Fruit fly (Drosophila melanogaster) whole organism, wandering third instar larva: Measurements from ENCODE around the gene CG33093.

Experiments
- Abd-B ChIP-seq: fragments of >200 bp; optimal IDR thresholded peaks from 2 replicates; lab custom pipeline; 2017; ENCODE audit warnings: missing biosample characterization, missing genetic modification characterization
- CG32264 ChIP-seq: fragments of 200-800 bp; sonication (Bioruptor generic); optimal IDR thresholded peaks from 2 replicates; lab custom pipeline; 2016; ENCODE audit warnings: missing biosample characterization, missing genetic modification characterization
- CG9705 ChIP-seq: fragments of 200-800 bp; sonication (Bioruptor generic); optimal IDR thresholded peaks from 2 replicates; lab custom pipeline; 2018; ENCODE audit warnings: missing biosample characterization, mild to moderate bottlenecking, missing genetic modification characterization
- CrebA ChIP-seq: fragments of 200-800 bp; sonication (Bioruptor generic); optimal IDR thresholded peaks from 2 replicates; lab custom pipeline; 2016; ENCODE audit warnings: missing biosample characterization, mild to moderate bottlenecking, missing genetic modification characterization, borderline replicate concordance
- Dfd ChIP-seq: fragments of >200 bp; optimal IDR thresholded peaks from 2 replicates; lab custom pipeline; 2017; ENCODE audit warnings: missing biosample characterization, missing genetic modification characterization
- Dif ChIP-seq: fragments of 200-275, 200-300 bp; sonication (Bioruptor generic); optimal IDR thresholded peaks from 2 replicates; lab custom pipeline; 2018; ENCODE audit warnings: missing biosample characterization, missing genetic modification characterization; ENCODE audit not compliant: partially characterized antibody
- GATAd ChIP-seq: sonication (Bioruptor generic); optimal IDR thresholded peaks from 2 replicates; lab custom pipeline; 2016; ENCODE audit warnings: missing biosample characterization, missing genetic modification characterization
- HLH106 ChIP-seq: fragments of 200-800 bp; optimal IDR thresholded peaks from 3 replicates; lab custom pipeline; 2019; ENCODE audit warnings: missing biosample characterization, mild to moderate bottlenecking, missing genetic modification characterization, moderate library complexity
- Hnf4 ChIP-seq: fragments of 200-800 bp; sonication (Bioruptor generic); optimal IDR thresholded peaks from 2 replicates; lab custom pipeline; 2016; ENCODE audit warnings: missing biosample characterization, mild to moderate bottlenecking, missing genetic modification characterization
- Hr78 ChIP-seq: fragments of >200 bp; optimal IDR thresholded peaks from 2 replicates; lab custom pipeline; 2017; ENCODE audit warnings: missing biosample characterization, missing genetic modification characterization
- Hr83 ChIP-seq: fragments of 200-300 bp; sonication (Bioruptor generic); optimal IDR thresholded peaks from 2 replicates; lab custom pipeline; 2016; ENCODE audit warnings: missing biosample characterization, mild to moderate bottlenecking, missing genetic modification characterization, moderate library complexity; ENCODE audit not compliant: poor library complexity, severe bottlenecking
- Jra ChIP-seq: sonication (Bioruptor generic); optimal IDR thresholded peaks from 2 replicates; lab custom pipeline; 2016; ENCODE audit warnings: missing biosample characterization, missing genetic modification characterization
- Mio ChIP-seq: sonication (Bioruptor generic); optimal IDR thresholded peaks from 2 replicates; lab custom pipeline; 2016; ENCODE audit warnings: missing biosample characterization, missing genetic modification characterization
- Myc ChIP-seq: fragments of >200 bp; optimal IDR thresholded peaks from 2 replicates; lab custom pipeline; 2017
- N ChIP-seq: fragments of >200 bp; optimal IDR thresholded peaks from 2 replicates; lab custom pipeline; 2018; ENCODE audit warnings: missing biosample characterization, missing external identifiers, missing genetic modification characterization
- OdsH ChIP-seq: fragments of 200-800 bp; sonication (Bioruptor generic); optimal IDR thresholded peaks from 2 replicates; lab custom pipeline; 2016; ENCODE audit warnings: missing biosample characterization, mild to moderate bottlenecking, missing genetic modification characterization
- Rel ChIP-seq, 2 experiments: fragments of 200-800 bp; sonication (Bioruptor generic) in 1 of 2; optimal IDR thresholded peaks; 2 replicates in 1 of 2; 3 replicates in 1 of 2; lab custom pipeline; 2016 to 2019; ENCODE audit warnings: mild to moderate bottlenecking in 2 of 2, missing biosample characterization in 2 of 2, missing genetic modification characterization in 2 of 2, moderate library complexity in 1 of 2
- Sp1 ChIP-seq: fragments of 200-800 bp; sonication (Bioruptor generic); optimal IDR thresholded peaks from 3 replicates; lab custom pipeline; 2019; ENCODE audit warnings: missing biosample characterization, mild to moderate bottlenecking, missing genetic modification characterization, moderate library complexity
- Vsx2 ChIP-seq: fragments of 200-300, 225-300 bp; sonication (Bioruptor generic); optimal IDR thresholded peaks from 2 replicates; lab custom pipeline; 2018; ENCODE audit warnings: missing biosample characterization, missing genetic modification characterization; ENCODE audit not compliant: partially characterized antibody
- br ChIP-seq: fragments of 200-800 bp; sonication (Bioruptor generic); optimal IDR thresholded peaks from 2 replicates; lab custom pipeline; 2016; ENCODE audit warnings: missing biosample characterization, missing genetic modification characterization
- brk ChIP-seq: fragments of 200-800 bp; sonication (Bioruptor generic); optimal IDR thresholded peaks from 2 replicates; lab custom pipeline; 2016; ENCODE audit warnings: missing biosample characterization, mild to moderate bottlenecking, missing genetic modification characterization
- dl ChIP-seq, 2 experiments: fragments of 175-275, 200-275 bp in 1 of 2; fragments of 200-275 bp in 1 of 2; sonication (Bioruptor generic); optimal IDR thresholded peaks; lab custom pipeline; 2018; ENCODE audit warnings: mild to moderate bottlenecking in 2 of 2, missing biosample characterization in 2 of 2, missing genetic modification characterization in 2 of 2, moderate library complexity in 2 of 2; ENCODE audit not compliant: partially characterized antibody in 2 of 2, insufficient read depth in 1 of 2
- dmrt93B ChIP-seq: fragments of 200-800 bp; sonication (Bioruptor generic); optimal IDR thresholded peaks from 2 replicates; lab custom pipeline; 2018; ENCODE audit warnings: missing biosample characterization, mild to moderate bottlenecking, missing genetic modification characterization
- dsf ChIP-seq: sonication (Bioruptor generic); optimal IDR thresholded peaks from 2 replicates; lab custom pipeline; 2016; ENCODE audit warnings: missing biosample characterization, missing genetic modification characterization, borderline replicate concordance
- ey ChIP-seq: fragments of 200-800 bp; sonication (Bioruptor generic); optimal IDR thresholded peaks from 2 replicates; lab custom pipeline; 2016; ENCODE audit warnings: missing biosample characterization, missing genetic modification characterization
- foxo ChIP-seq, 2 experiments: fragments of 200-800 bp; sonication (Bioruptor generic); optimal IDR thresholded peaks; 2 replicates in 1 of 2; 3 replicates in 1 of 2; lab custom pipeline; 2016 to 2017; ENCODE audit warnings: missing biosample characterization in 2 of 2, missing genetic modification characterization in 2 of 2
- fru ChIP-seq: fragments of 200-800 bp; sonication (Bioruptor generic); optimal IDR thresholded peaks from 3 replicates; lab custom pipeline; 2016; ENCODE audit warnings: missing biosample characterization, mild to moderate bottlenecking, missing genetic modification characterization
- h ChIP-seq: fragments of 200-800 bp; sonication (Bioruptor generic); optimal IDR thresholded peaks from 3 replicates; lab custom pipeline; 2016; ENCODE audit warnings: missing biosample characterization, mild to moderate bottlenecking, missing genetic modification characterization
- jim ChIP-seq: fragments of 175-275, 200-325 bp; sonication (Bioruptor generic); optimal IDR thresholded peaks from 2 replicates; lab custom pipeline; 2016; ENCODE audit warnings: missing biosample characterization, mild to moderate bottlenecking, missing genetic modification characterization
- lola ChIP-seq: fragments of >200 bp; optimal IDR thresholded peaks from 2 replicates; lab custom pipeline; 2017; ENCODE audit warnings: missing biosample characterization, missing genetic modification characterization
- pan ChIP-seq: fragments of >200 bp; optimal IDR thresholded peaks from 2 replicates; lab custom pipeline; 2017
- psq ChIP-seq: fragments of 200-800 bp; sonication (Bioruptor generic); optimal IDR thresholded peaks from 3 replicates; lab custom pipeline; 2017; ENCODE audit warnings: missing biosample characterization, mild to moderate bottlenecking, missing genetic modification characterization, moderate library complexity
- rgr ChIP-seq: fragments of 200-800 bp; sonication (Bioruptor generic); optimal IDR thresholded peaks from 3 replicates; lab custom pipeline; 2016; ENCODE audit warnings: missing biosample characterization, mild to moderate bottlenecking, missing genetic modification characterization
- sage ChIP-seq: fragments of 200-800 bp; sonication (Bioruptor generic); optimal IDR thresholded peaks from 2 replicates; lab custom pipeline; 2016; ENCODE audit warnings: missing biosample characterization, mild to moderate bottlenecking, missing genetic modification characterization
- sv ChIP-seq: fragments of 200-800 bp; sonication (Bioruptor generic); optimal IDR thresholded peaks from 3 replicates; lab custom pipeline; 2016; ENCODE audit warnings: missing biosample characterization, missing genetic modification characterization
- tai ChIP-seq: sonication (Bioruptor generic); optimal IDR thresholded peaks from 2 replicates; lab custom pipeline; 2016; ENCODE audit warnings: missing biosample characterization, missing genetic modification characterization
- usp ChIP-seq: fragments of >200 bp; optimal IDR thresholded peaks from 2 replicates; lab custom pipeline; 2017; ENCODE audit warnings: missing biosample characterization, missing genetic modification characterization
- woc ChIP-seq: sonication (Bioruptor generic); optimal IDR thresholded peaks from 2 replicates; lab custom pipeline; 2016; ENCODE audit warnings: missing biosample characterization, mild to moderate bottlenecking, missing genetic modification characterization

Gene CG33093

DNA sequence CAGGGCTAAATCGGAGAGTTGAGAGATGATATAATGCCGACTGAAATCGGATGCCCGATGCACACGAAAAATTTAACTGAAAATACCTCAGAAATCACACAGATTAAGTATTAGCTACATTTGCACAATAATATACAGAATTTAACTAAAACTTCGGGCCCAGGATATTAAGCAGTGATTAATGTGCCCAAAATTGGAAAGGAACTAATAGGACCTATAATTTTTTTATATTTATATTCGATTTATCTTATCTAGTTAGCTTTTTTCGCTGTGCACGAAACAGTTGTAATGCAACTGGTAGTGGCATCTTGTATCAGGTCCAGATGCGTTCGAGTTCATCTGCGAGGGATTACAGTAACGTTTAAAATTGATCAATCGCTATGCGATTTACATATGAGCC lies 7.2 kb upstream of the CG33093 start:
- TF ChIP-seq Hr83 (no peak), foxo (GFP tag; optimal IDR thresholded peaks at IDR 0.05; lab: Kevin White, UChicago) (peak in 1 of 2 experiments; percentile 14), h (peak; percentile 13)

DNA sequence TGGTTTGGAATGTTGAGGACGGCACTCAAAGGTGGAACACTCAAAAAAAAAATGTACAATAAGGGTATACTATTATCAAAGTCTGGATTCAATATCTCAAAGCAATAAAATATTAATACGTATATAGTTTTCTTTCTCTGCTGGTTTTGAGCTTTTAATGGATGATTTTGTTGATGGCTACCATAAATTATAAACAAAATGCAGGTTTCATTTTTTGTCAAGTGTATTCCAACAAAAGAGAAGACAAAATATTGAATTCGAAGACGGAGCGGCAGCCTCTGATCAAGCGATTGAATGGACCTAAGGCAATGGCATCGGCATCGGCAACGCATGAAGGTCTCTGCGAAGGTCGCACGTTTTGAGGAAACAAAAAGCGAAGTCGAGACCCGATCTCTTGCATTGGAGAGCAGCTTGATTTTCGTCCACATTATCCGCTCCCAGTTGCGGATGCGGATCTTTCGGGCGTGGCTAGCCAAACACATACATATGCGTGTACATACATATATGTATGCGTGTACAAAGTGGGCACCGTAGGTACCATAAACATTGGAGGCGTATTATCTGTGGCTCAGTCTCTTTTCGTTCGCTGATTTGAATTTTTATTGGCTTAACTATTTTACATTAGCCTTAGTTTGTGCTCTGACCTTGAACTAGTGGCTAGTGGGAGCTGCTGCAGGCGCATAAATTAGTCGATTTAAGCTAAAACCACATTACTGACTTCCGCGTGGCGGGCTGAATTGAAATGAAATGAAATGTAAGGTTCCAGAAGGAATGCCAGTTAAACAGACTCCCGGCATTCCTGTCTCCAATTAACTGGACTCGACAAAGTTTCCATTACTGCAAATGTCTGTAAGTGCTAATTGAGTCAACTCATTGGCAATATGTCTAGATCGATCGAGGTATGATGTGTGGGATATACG lies 5.0 kb upstream of the CG33093 start:
- TF ChIP-seq usp (GFP tag; lab: Kevin White, UChicago) (no peak), foxo (GFP tag; optimal IDR thresholded peaks at IDR 0.05; lab: Kevin White, UChicago) (peak in 1 of 2 experiments; percentile 59), br (peak; percentile 38), Rel (GFP tag; optimal IDR thresholded peaks at IDR 0.05; lab: Kevin White, UChicago) (no peak), Rel (tag; optimal IDR thresholded peaks at IDR 0.05; lab: Kevin White, UChicago) (no peak), sv (no peak), dmrt93B (GFP tag; lab: Kevin White, UChicago) (no peak), fru (peak; percentile 66), brk (peak; percentile 37), woc (GFP tag; lab: Kevin White, UChicago) (peak; percentile 15), dsf (GFP tag; lab: Kevin White, UChicago) (no peak), N (no peak), psq (GFP tag; lab: Kevin White, UChicago) (peak; percentile 51), Sp1 (GFP tag; lab: Kevin White, UChicago) (peak; percentile 9), HLH106 (tag; lab: Kevin White, UChicago) (peak; percentile 31), Myc (lab: Kevin White, UChicago) (no peak), Hr83 (no peak), Mio (GFP tag; lab: Kevin White, UChicago) (no peak), ey (peak; percentile 61), h (peak; percentile 72), rgr (GFP tag; lab: Kevin White, UChicago) (peak; percentile 60), Jra (no peak), CG32264 (GFP tag; lab: Kevin White, UChicago) (no peak), Dfd (GFP tag; lab: Kevin White, UChicago) (no peak), sage (GFP tag; lab: Kevin White, UChicago) (peak; percentile 5), Hnf4 (GFP tag; lab: Kevin White, UChicago) (peak; percentile 41), OdsH (GFP tag; lab: Kevin White, UChicago) (peak; percentile 53), tai (no peak), Dif (GFP tag; lab: Kevin White, UChicago) (no peak), CrebA (GFP tag; lab: Kevin White, UChicago) (no peak), lola (GFP tag; lab: Kevin White, UChicago) (no peak), GATAd (GFP tag; lab: Kevin White, UChicago) (no peak), Abd-B (GFP tag; lab: Kevin White, UChicago) (no peak), CG9705 (GFP tag; lab: Kevin White, UChicago) (no peak), dl (GFP tag; optimal IDR thresholded peaks at IDR 0.05; lab: Kevin White, UChicago; ENCODE audit: insufficient read depth in 1 of 2, partially characterized antibody in 2 of 2) (no peak), Hr78 (GFP tag; lab: Kevin White, UChicago) (no peak), jim (no peak), Vsx2 (no peak), pan (no peak)

DNA sequence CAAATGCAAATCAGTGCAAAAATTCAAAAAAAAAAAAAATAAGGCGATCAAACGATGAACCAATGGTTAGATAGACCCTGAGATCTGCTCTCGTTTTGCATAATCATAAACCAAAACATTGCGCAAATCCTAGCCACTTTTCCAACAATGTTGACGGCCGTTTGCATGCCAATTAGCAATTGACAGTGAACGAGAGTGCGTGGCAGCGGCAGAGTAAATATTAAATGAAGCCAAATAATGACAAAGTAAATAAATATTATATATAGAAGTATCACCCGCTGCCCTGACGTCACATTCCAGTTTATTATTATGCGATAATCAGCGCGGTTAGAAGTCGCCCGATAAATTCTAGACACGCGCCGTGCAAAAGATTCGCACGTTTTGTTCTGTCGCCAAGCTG lies 4.2 kb upstream of the CG33093 start:
- TF ChIP-seq Hr83 (no peak), Abd-B (GFP tag; lab: Kevin White, UChicago) (no peak), woc (GFP tag; lab: Kevin White, UChicago) (no peak), Jra (no peak), Sp1 (GFP tag; lab: Kevin White, UChicago) (no peak), CG9705 (GFP tag; lab: Kevin White, UChicago) (no peak)
- TF ChIP-seq, all 38 proteins: peak for 0
